Worm (Caenorhabditis elegans) whole organism, young adult: ENCODE results near the gene nas-29.

Source experiments
- B0035.1 ChIP-seq: sonication (generic microtip); optimal IDR thresholded peaks from 2 replicates; lab custom pipeline; 2016; ENCODE audit warnings: missing genetic modification characterization, mild to moderate bottlenecking, missing compliant biosample characterization, missing genotype, missing genetic modification reagents
- B0261.1 ChIP-seq: sonication (generic microtip); optimal IDR thresholded peaks from 2 replicates; lab custom pipeline; 2016; ENCODE audit warnings: mild to moderate bottlenecking, missing genetic modification characterization, moderate library complexity, missing compliant biosample characterization
- B0336.3 ChIP-seq: fragments of 200-800 bp; sonication (Bioruptor generic); IDR thresholded peaks from 2 replicates; pipeline ENCODE4 v1.3.6; 2022; ENCODE audit warnings: missing genetic modification characterization, missing compliant biosample characterization
- C17E4.6 ChIP-seq: fragments of 200-800 bp; sonication (Bioruptor generic); IDR thresholded peaks from 2 replicates; pipeline ENCODE4 v1.3.6; 2022; ENCODE audit warnings: missing genetic modification reagents, missing genetic modification characterization, missing compliant biosample characterization
- F22D6.2 ChIP-seq: sonication (generic microtip); optimal IDR thresholded peaks from 2 replicates; lab custom pipeline; 2016; ENCODE audit warnings: mild to moderate bottlenecking, missing genetic modification characterization, missing compliant biosample characterization
- F33H1.4 ChIP-seq: fragments of 200-800 bp; sonication (Bioruptor generic); IDR thresholded peaks from 2 replicates; pipeline ENCODE4 v1.3.6; 2022; ENCODE audit warnings: missing genetic modification reagents, missing genetic modification characterization, missing compliant biosample characterization
- F39B2.1 ChIP-seq: fragments of 200-800 bp; sonication (Bioruptor generic); IDR thresholded peaks from 2 replicates; pipeline ENCODE4 v1.3.6; 2022; ENCODE audit warnings: missing genetic modification reagents, missing genetic modification characterization, missing compliant biosample characterization
- F49E8.2 ChIP-seq: sonication (generic microtip); optimal IDR thresholded peaks from 3 replicates; lab custom pipeline; 2017; ENCODE audit warnings: missing genetic modification characterization, mild to moderate bottlenecking, missing compliant biosample characterization, antibody characterized with exemption, moderate library complexity; ENCODE audit not compliant: insufficient read depth
- F52B5.7 ChIP-seq: sonication (generic microtip); optimal IDR thresholded peaks from 2 replicates; lab custom pipeline; 2016; ENCODE audit warnings: mild to moderate bottlenecking, missing genetic modification characterization, missing compliant biosample characterization
- F57A8.1 ChIP-seq: fragments of 200-800 bp; sonication (Bioruptor generic); optimal IDR thresholded peaks from 2 replicates; lab custom pipeline; 2018; ENCODE audit warnings: mild to moderate bottlenecking, missing genetic modification characterization, moderate library complexity, missing compliant biosample characterization
- K12H6.12 ChIP-seq: fragments of 200-800 bp; sonication (Bioruptor generic); optimal IDR thresholded peaks from 2 replicates; lab custom pipeline; 2018; ENCODE audit warnings: mild to moderate bottlenecking, missing genetic modification characterization, missing compliant biosample characterization
- Y67H2A.10 ChIP-seq: fragments of 200-800 bp; sonication (Bioruptor generic); conservative IDR thresholded peaks from 2 replicates; pipeline ENCODE4 v1.3.6; 2022; ENCODE audit warnings: missing genetic modification reagents, missing genetic modification characterization, missing compliant biosample characterization
- Y79H2A.3 ChIP-seq: fragments of 200-800 bp; sonication (Bioruptor generic); conservative IDR thresholded peaks from 2 replicates; pipeline ENCODE4 v1.3.6; 2022; ENCODE audit warnings: missing genetic modification reagents, missing genetic modification characterization, missing compliant biosample characterization
- aptf-3 ChIP-seq: fragments of 200-800 bp; sonication (Bioruptor generic); IDR thresholded peaks from 2 replicates; pipeline ENCODE4 v1.3.6; 2022; ENCODE audit warnings: missing genetic modification characterization, missing compliant biosample characterization
- athp-1 ChIP-seq: sonication (generic microtip); optimal IDR thresholded peaks from 2 replicates; lab custom pipeline; 2017; ENCODE audit warnings: mild to moderate bottlenecking, missing genetic modification characterization, missing compliant biosample characterization
- attf-3 ChIP-seq: fragments of 200-800 bp; sonication (Bioruptor generic); conservative IDR thresholded peaks from 2 replicates; pipeline ENCODE4 v1.3.6; 2022; ENCODE audit warnings: missing genetic modification reagents, missing genetic modification characterization, missing compliant biosample characterization
- attf-6 ChIP-seq: fragments of 200-800 bp; sonication (Bioruptor generic); IDR thresholded peaks from 2 replicates; pipeline ENCODE4 v1.3.6; 2022; ENCODE audit warnings: missing genetic modification reagents, missing genetic modification characterization, missing compliant biosample characterization
- bed-2 ChIP-seq: fragments of 200-800 bp; sonication (Bioruptor generic); IDR thresholded peaks from 2 replicates; pipeline ENCODE4 v1.3.6; 2022; ENCODE audit warnings: missing genetic modification reagents, missing genetic modification characterization, missing compliant biosample characterization
- cebp-1 ChIP-seq, 2 experiments: fragments of 200-800 bp in 1 of 2; sonication (Bioruptor generic) in 1 of 2; sonication (generic microtip) in 1 of 2; IDR thresholded peaks in 1 of 2; optimal IDR thresholded peaks in 1 of 2; 2 replicates each; pipeline versions ENCODE4 v1.3.6 to Lab custom; 2017 to 2022; ENCODE audit warnings: missing compliant biosample characterization in 2 of 2, missing genetic modification characterization in 2 of 2, mild to moderate bottlenecking in 1 of 2, missing genetic modification reagents in 1 of 2, moderate library complexity in 1 of 2
- ceh-100 ChIP-seq: fragments of 200-800 bp; sonication (Bioruptor generic); IDR thresholded peaks from 2 replicates; pipeline ENCODE4 v1.3.6; 2022; ENCODE audit warnings: missing genetic modification reagents, missing genetic modification characterization, missing compliant biosample characterization
- ceh-79 ChIP-seq: sonication (generic microtip); optimal IDR thresholded peaks from 2 replicates; lab custom pipeline; 2017; ENCODE audit warnings: mild to moderate bottlenecking, missing genetic modification characterization, missing compliant biosample characterization
- dox-1 ChIP-seq: fragments of 200-800 bp; sonication (Bioruptor generic); IDR thresholded peaks from 2 replicates; pipeline ENCODE4 v1.3.6; 2022; ENCODE audit warnings: missing genetic modification reagents, missing genetic modification characterization, missing compliant biosample characterization
- dpff-1 ChIP-seq: sonication (generic microtip); optimal IDR thresholded peaks from 2 replicates; lab custom pipeline; 2017; ENCODE audit warnings: mild to moderate bottlenecking, missing genetic modification characterization, missing compliant biosample characterization
- dpl-1 ChIP-seq: fragments of 150-350 bp; optimal IDR thresholded peaks from 2 replicates; lab custom pipeline; 2014; ENCODE audit warnings: missing biosample characterization, missing genetic modification reagents, missing genetic modification characterization
- efl-1 ChIP-seq: fragments of 150-350 bp; optimal IDR thresholded peaks from 2 replicates; lab custom pipeline; 2014; ENCODE audit warnings: missing biosample characterization, missing genetic modification reagents, missing genetic modification characterization
- egl-44 ChIP-seq: fragments of 200-800 bp; sonication (Bioruptor generic); IDR thresholded peaks from 2 replicates; pipeline ENCODE4 v1.3.6; 2022; ENCODE audit warnings: missing genetic modification reagents, missing genetic modification characterization, missing compliant biosample characterization
- fkh-3 ChIP-seq: sonication (generic microtip); optimal IDR thresholded peaks from 2 replicates; lab custom pipeline; 2016; ENCODE audit warnings: mild to moderate bottlenecking, missing genetic modification characterization, missing compliant biosample characterization
- gei-17 ChIP-seq: fragments of 200-800 bp; sonication (Bioruptor generic); optimal IDR thresholded peaks from 2 replicates; lab custom pipeline; 2018; ENCODE audit warnings: mild to moderate bottlenecking, missing genetic modification characterization, missing compliant biosample characterization
- hmg-1.2 ChIP-seq: fragments of 200-800 bp; sonication (Bioruptor generic); IDR thresholded peaks from 2 replicates; pipeline ENCODE4 v1.3.6; 2022; ENCODE audit warnings: missing genetic modification reagents, missing genetic modification characterization, missing compliant biosample characterization
- hsf-1 ChIP-seq: fragments of 200-800 bp; sonication (Bioruptor generic); IDR thresholded peaks from 2 replicates; pipeline ENCODE4 v1.3.6; 2022; ENCODE audit warnings: missing genetic modification reagents, missing genetic modification characterization, missing compliant biosample characterization
- lag-1 ChIP-seq: fragments of 200-800 bp; sonication (Bioruptor generic); IDR thresholded peaks from 2 replicates; pipeline ENCODE4 v1.3.6; 2022; ENCODE audit warnings: missing genetic modification reagents, missing genetic modification characterization, missing compliant biosample characterization
- lin-54 ChIP-seq: fragments of 200-800 bp; sonication (Bioruptor generic); optimal IDR thresholded peaks from 2 replicates; lab custom pipeline; 2018; ENCODE audit warnings: mild to moderate bottlenecking, missing genetic modification characterization, missing compliant biosample characterization
- lir-1 ChIP-seq: fragments of 200-800 bp; sonication (Bioruptor generic); conservative IDR thresholded peaks from 2 replicates; pipeline ENCODE4 v1.3.6; 2022; ENCODE audit warnings: missing genetic modification reagents, missing genetic modification characterization, missing compliant biosample characterization
- madf-10 ChIP-seq: sonication (generic microtip); optimal IDR thresholded peaks from 2 replicates; lab custom pipeline; 2016; ENCODE audit warnings: mild to moderate bottlenecking, missing genetic modification characterization, missing compliant biosample characterization
- madf-8 ChIP-seq: fragments of 200-800 bp; sonication (Bioruptor generic); conservative IDR thresholded peaks from 2 replicates; pipeline ENCODE4 v1.3.6; 2022; ENCODE audit warnings: missing genetic modification reagents, missing genetic modification characterization, missing compliant biosample characterization
- mel-28 ChIP-seq: sonication (generic microtip); optimal IDR thresholded peaks from 2 replicates; lab custom pipeline; 2016; ENCODE audit warnings: borderline replicate concordance, mild to moderate bottlenecking, missing genetic modification characterization, missing compliant biosample characterization
- mes-4 ChIP-seq: sonication (generic microtip); optimal IDR thresholded peaks from 2 replicates; lab custom pipeline; 2016; ENCODE audit warnings: missing genotype, missing genetic modification characterization, missing compliant biosample characterization
- nfyb-1 ChIP-seq: fragments of 200-800 bp; sonication (Bioruptor generic); IDR thresholded peaks from 2 replicates; pipeline ENCODE4 v1.3.6; 2022; ENCODE audit warnings: missing genetic modification reagents, missing genetic modification characterization, missing compliant biosample characterization
- nhr-120 ChIP-seq: fragments of 200-800 bp; sonication (Bioruptor generic); IDR thresholded peaks from 2 replicates; pipeline ENCODE4 v1.3.6; 2022; ENCODE audit warnings: missing genetic modification characterization, missing compliant biosample characterization
- nhr-27 ChIP-seq: fragments of 200-800 bp; sonication (Bioruptor generic); optimal IDR thresholded peaks from 2 replicates; lab custom pipeline; 2018; ENCODE audit warnings: mild to moderate bottlenecking, missing genetic modification characterization, moderate library complexity, missing compliant biosample characterization
- nhr-80 ChIP-seq: sonication (generic microtip); optimal IDR thresholded peaks from 2 replicates; lab custom pipeline; 2016; ENCODE audit warnings: missing genetic modification characterization, missing compliant biosample characterization
- pbrm-1 ChIP-seq: fragments of 200-800 bp; sonication (Bioruptor generic); IDR thresholded peaks from 2 replicates; pipeline ENCODE4 v1.3.6; 2022; ENCODE audit warnings: missing genetic modification reagents, missing genetic modification characterization, missing compliant biosample characterization
- rcor-1 ChIP-seq: fragments of 200-800 bp; sonication (Bioruptor generic); IDR thresholded peaks from 2 replicates; pipeline ENCODE4 v1.3.6; 2022; ENCODE audit warnings: missing genetic modification reagents, missing genetic modification characterization, missing compliant biosample characterization
- repo-1 ChIP-seq: sonication (generic microtip); optimal IDR thresholded peaks from 2 replicates; lab custom pipeline; 2017; ENCODE audit warnings: mild to moderate bottlenecking, missing genetic modification characterization, missing compliant biosample characterization
- tlf-1 ChIP-seq: fragments of 200-800 bp; sonication (Bioruptor generic); optimal IDR thresholded peaks from 2 replicates; lab custom pipeline; 2018; ENCODE audit warnings: mild to moderate bottlenecking, missing genetic modification characterization, missing compliant biosample characterization
- zfh-2 ChIP-seq: fragments of 200-800 bp; sonication (Bioruptor generic); conservative IDR thresholded peaks from 2 replicates; pipeline ENCODE4 v1.3.6; 2022; ENCODE audit warnings: missing genetic modification reagents, missing genetic modification characterization, missing compliant biosample characterization
- ztf-25 ChIP-seq: fragments of 200-800 bp; sonication (Bioruptor generic); IDR thresholded peaks from 2 replicates; pipeline ENCODE4 v1.3.6; 2022; ENCODE audit warnings: missing genetic modification reagents, missing genetic modification characterization, missing compliant biosample characterization
- ztf-28 ChIP-seq: fragments of 200-800 bp; sonication (Bioruptor generic); IDR thresholded peaks from 2 replicates; pipeline ENCODE4 v1.3.6; 2022; ENCODE audit warnings: missing genetic modification reagents, missing genetic modification characterization, missing compliant biosample characterization

Gene nas-29

ce11 chrII:5105020-5105419, 36.8 kb downstream of the nas-29 start:
- peak; percentile 70 for TF ChIP-seq ceh-79 (tag; lab: Kevin White, UChicago)
- peak; percentile 86 for TF ChIP-seq B0336.3 (GFP tag; lab: Robert Waterston, UW)
- TF ChIP-seq lag-1: no peak
- TF ChIP-seq mes-4: peak; percentile 91
- peak; percentile 73 for TF ChIP-seq F57A8.1 (GFP tag; lab: Kevin White, UChicago)
- peak; percentile 92 for TF ChIP-seq ztf-25 (GFP tag; lab: Robert Waterston, UW)
- peak; percentile 36 for TF ChIP-seq tlf-1 (GFP tag; lab: Kevin White, UChicago)
- TF ChIP-seq K12H6.12 (tag; lab: Kevin White, UChicago): peak; percentile 64
- no peak for TF ChIP-seq cebp-1 (GFP tag; IDR thresholded peaks at IDR 0.05; lab: Robert Waterston, UW)
- TF ChIP-seq cebp-1 (tag; optimal IDR thresholded peaks at IDR 0.05; lab: Kevin White, UChicago): no peak
- TF ChIP-seq madf-10 (tag; lab: Kevin White, UChicago): peak; percentile 83
- TF ChIP-seq F52B5.7 (tag; lab: Kevin White, UChicago): peak; percentile 82
- peak; percentile 97 for TF ChIP-seq B0261.1 (tag; lab: Kevin White, UChicago)
- peak; percentile 71 for TF ChIP-seq attf-6 (GFP tag; lab: Robert Waterston, UW)
- peak; percentile 93 for TF ChIP-seq nfyb-1 (GFP tag; lab: Robert Waterston, UW)
- TF ChIP-seq ceh-100: peak; percentile 78
- peak; percentile 18 for TF ChIP-seq gei-17 (GFP tag; lab: Kevin White, UChicago)
- TF ChIP-seq dpff-1 (tag; lab: Kevin White, UChicago): peak; percentile 28
- peak; percentile 52 for TF ChIP-seq attf-3 (GFP tag; lab: Robert Waterston, UW)
- no peak for TF ChIP-seq F39B2.1 (GFP tag; lab: Robert Waterston, UW)
- TF ChIP-seq efl-1 (GFP tag; lab: Kevin White, UChicago): no peak
- TF ChIP-seq hsf-1 (GFP tag; lab: Robert Waterston, UW): peak; percentile 54; the same call in 1 of the 2 replicates
- peak; percentile 67; the same call in 1 of the 2 replicates for TF ChIP-seq Y79H2A.3 (GFP tag; lab: Robert Waterston, UW)
- peak; percentile 46 for TF ChIP-seq F33H1.4
- TF ChIP-seq F49E8.2 (tag; lab: Kevin White, UChicago): peak; percentile 64
- TF ChIP-seq ztf-28 (GFP tag; lab: Robert Waterston, UW): no peak
- no peak for TF ChIP-seq zfh-2 (GFP tag; lab: Robert Waterston, UW)
- peak; percentile 54 for TF ChIP-seq F22D6.2 (tag; lab: Kevin White, UChicago)
- TF ChIP-seq mel-28 (tag; lab: Kevin White, UChicago): peak; percentile 29
- peak; percentile 77 for TF ChIP-seq lin-54 (GFP tag; lab: Kevin White, UChicago)
- peak; percentile 85 for TF ChIP-seq pbrm-1 (GFP tag; lab: Robert Waterston, UW)
- peak; percentile 85 for TF ChIP-seq hmg-1.2
- 0 out of 2 replicates have a peak, but pooled peaks have one; percentile 8 for TF ChIP-seq Y67H2A.10 (GFP tag; lab: Robert Waterston, UW)
- peak; percentile 61; the same call in 1 of the 2 replicates for TF ChIP-seq lir-1 (GFP tag; lab: Robert Waterston, UW)
- TF ChIP-seq athp-1 (tag; lab: Kevin White, UChicago): peak; percentile 90
- peak; percentile 85 for TF ChIP-seq fkh-3
- TF ChIP-seq rcor-1 (GFP tag; lab: Robert Waterston, UW): peak; percentile 82
- peak; percentile 24; the same call in 1 of the 2 replicates for TF ChIP-seq madf-8 (GFP tag; lab: Robert Waterston, UW)
- TF ChIP-seq repo-1 (tag; lab: Kevin White, UChicago): peak; percentile 79
- no peak for TF ChIP-seq bed-2
- TF ChIP-seq aptf-3: 0 out of 2 replicates have a peak, but pooled peaks have one; percentile 58
- peak; percentile 54 for TF ChIP-seq nhr-80 (tag; lab: Kevin White, UChicago)
- peak; percentile 90 for TF ChIP-seq egl-44 (GFP tag; lab: Robert Waterston, UW)
- TF ChIP-seq dpl-1 (GFP tag; lab: Kevin White, UChicago): peak; percentile 1
- peak; percentile 58 for TF ChIP-seq nhr-27 (tag; lab: Kevin White, UChicago)
- TF ChIP-seq C17E4.6: peak; percentile 63
- TF ChIP-seq B0035.1 (tag; lab: Kevin White, UChicago): peak; percentile 27
- peak; percentile 90; the same call in 1 of the 2 replicates for TF ChIP-seq dox-1 (GFP tag; lab: Robert Waterston, UW)
- TF ChIP-seq nhr-120 (GFP tag; lab: Robert Waterston, UW): 0 out of 2 replicates have a peak, but pooled peaks have one; percentile 82
